Worm (Caenorhabditis elegans) whole organism, L4 larva: ENCODE results near the gene clh-2.
A peak's percentile ranks its signal among the peaks of the same experiment; 100 is the strongest.

Experiments
- F10B5.3 ChIP-seq: sonication (generic microtip); optimal IDR thresholded peaks from 2 replicates; lab custom pipeline; 2016; ENCODE audit warnings: mild to moderate bottlenecking, missing genetic modification characterization, missing compliant biosample characterization
- R02D3.7 ChIP-seq: fragments of 150-350 bp; sonication (generic microtip); optimal IDR thresholded peaks from 3 replicates; lab custom pipeline; 2014; ENCODE audit warnings: missing biosample characterization, missing genetic modification characterization
- Y75B8A.6 ChIP-seq: fragments of 200-800 bp; sonication (Bioruptor generic); IDR thresholded peaks from 2 replicates; pipeline ENCODE4 v1.3.6; 2022; ENCODE audit warnings: missing genetic modification reagents, missing genetic modification characterization, missing compliant biosample characterization
- ZK546.5 ChIP-seq, 2 experiments: sonication (generic microtip); optimal IDR thresholded peaks; 2 replicates each; lab custom pipeline; 2017; ENCODE audit warnings: missing biosample characterization in 2 of 2, missing genetic modification characterization in 2 of 2
- aha-1 ChIP-seq: fragments of 150-350 bp; peaks from one replicate; lab custom pipeline; 2014; ENCODE audit warnings: missing biosample characterization, missing genetic modification characterization
- egl-43 ChIP-seq: fragments of 200-800 bp; sonication (Bioruptor generic); IDR thresholded peaks from 2 replicates; pipeline ENCODE4 v1.3.6; 2022; ENCODE audit warnings: missing genetic modification reagents, missing genetic modification characterization, missing compliant biosample characterization
- hlh-11 ChIP-seq: fragments of 200-800 bp; sonication (Bioruptor generic); optimal IDR thresholded peaks from 2 replicates; lab custom pipeline; 2018; ENCODE audit warnings: mild to moderate bottlenecking, missing genetic modification characterization, missing compliant biosample characterization
- lsy-2 ChIP-seq, 2 experiments: fragments of 150-350 bp in 1 of 2; sonication (generic microtip) in 1 of 2; optimal IDR thresholded peaks; 2 replicates each; lab custom pipeline; 2014 to 2017; ENCODE audit warnings: missing biosample characterization in 2 of 2, missing genetic modification characterization in 2 of 2
- unc-130 ChIP-seq: sonication (generic microtip); optimal IDR thresholded peaks from 2 replicates; lab custom pipeline; 2016; ENCODE audit warnings: missing genetic modification reagents, missing genetic modification characterization, missing compliant biosample characterization
- zip-2 ChIP-seq: fragments of 150-350 bp; optimal IDR thresholded peaks from 2 replicates; lab custom pipeline; 2014; ENCODE audit warnings: missing biosample characterization, missing genetic modification characterization

DNA sequence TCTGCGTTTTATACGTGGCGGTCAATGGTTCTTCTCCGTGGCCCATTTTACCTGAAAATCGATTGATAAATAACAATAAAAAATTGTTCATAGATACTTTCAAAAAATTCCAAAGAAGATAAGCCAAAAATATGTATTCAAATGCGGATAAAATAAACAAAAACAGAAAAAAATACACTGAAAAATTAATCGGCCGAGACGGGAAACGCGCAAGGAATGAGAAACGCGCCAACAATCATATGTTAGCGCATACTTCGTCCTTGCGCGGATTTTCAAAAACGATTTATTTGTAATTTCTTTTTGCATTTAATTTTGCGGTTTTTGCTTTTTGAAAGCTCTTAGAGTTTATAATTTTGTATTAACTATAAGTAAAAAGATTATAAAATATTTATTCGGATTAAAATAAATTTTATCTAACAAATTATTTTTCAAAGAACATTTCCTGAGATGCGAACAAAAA, 6.1 kb upstream of the clh-2 start, which contains the start of gene nduf-11:
- TF ChIP-seq F10B5.3 (peak; percentile 49), hlh-11 (tag; lab: Kevin White, UChicago) (peak; percentile 78), zip-2 (tag; lab: Kevin White, UChicago) (peak; percentile 47), Y75B8A.6 (GFP tag; lab: Robert Waterston, UW) (no peak), ZK546.5 (tag; optimal IDR thresholded peaks at IDR 0.05; lab: Kevin White, UChicago) (no peak), aha-1 (tag; lab: Kevin White, UChicago) (peak; percentile 96), lsy-2 (tag; optimal IDR thresholded peaks at IDR 0.05; lab: Kevin White, UChicago) (peak; percentile 6 to 92), unc-130 (peak; percentile 28), egl-43 (GFP tag; lab: Robert Waterston, UW) (0 out of 2 replicates have a peak, but pooled peaks have one; percentile 3), R02D3.7 (tag; lab: Kevin White, UChicago) (no peak)
